Worm (Caenorhabditis elegans): ENCODE results near the gene cutl-27.

- TF ChIP-seq lin-11 (tag; optimal IDR thresholded peaks at IDR 0.05), result no peak
- no peak for TF ChIP-seq F13H6.1 (tag; optimal IDR thresholded peaks at IDR 0.05)
- no peak for TF ChIP-seq pha-4 (tag; optimal IDR thresholded peaks at IDR 0.05)
- TF ChIP-seq ceh-24 (tag; optimal IDR thresholded peaks at IDR 0.05), result no peak
- no peak for TF ChIP-seq unc-86 (tag; optimal IDR thresholded peaks at IDR 0.05)
Observed at ce11 chrIV:11900399-11900798, 22.1 kb downstream of the cutl-27 start.
